Fruit fly (Drosophila melanogaster) whole organism, prepupa: Measurements from ENCODE around the gene CG12116.

ENCODE experiments used
- Blimp-1 ChIP-seq: fragments of 200-800 bp; sonication (Bioruptor generic); optimal IDR thresholded peaks from 3 replicates; lab custom pipeline; 2017; ENCODE audit warnings: missing biosample characterization, missing genetic modification characterization, mild to moderate bottlenecking, moderate library complexity, missing genetic modification reagents
- CG10631 ChIP-seq: fragments of 200-800 bp; sonication (Bioruptor generic); optimal IDR thresholded peaks from 2 replicates; lab custom pipeline; 2016; ENCODE audit warnings: missing biosample characterization, missing genetic modification characterization
- CG10669 ChIP-seq: fragments of 200-800 bp; sonication (Bioruptor generic); optimal IDR thresholded peaks from 3 replicates; lab custom pipeline; 2018; ENCODE audit warnings: missing biosample characterization, mild to moderate bottlenecking, missing genetic modification characterization, moderate library complexity
- CG11294 ChIP-seq: fragments of 200-800 bp; sonication (Bioruptor generic); IDR thresholded peaks from 2 replicates; pipeline ENCODE4 v1.3.6; 2022; ENCODE audit warnings: missing biosample characterization, missing genetic modification characterization
- CG3032 ChIP-seq: fragments of 200-800 bp; optimal IDR thresholded peaks from 2 replicates; lab custom pipeline; 2019; ENCODE audit warnings: missing biosample characterization, mild to moderate bottlenecking, missing genetic modification characterization, moderate library complexity
- CG31627 ChIP-seq: fragments of 200-800 bp; sonication (Bioruptor generic); optimal IDR thresholded peaks from 3 replicates; lab custom pipeline; 2016; ENCODE audit warnings: missing biosample characterization, missing genetic modification characterization
- CG34406 ChIP-seq: fragments of 200-800 bp; sonication (Bioruptor generic); optimal IDR thresholded peaks from 3 replicates; lab custom pipeline; 2016; ENCODE audit warnings: missing biosample characterization, missing genetic modification characterization
- CG3919 ChIP-seq: fragments of 200-800 bp; sonication (Bioruptor generic); optimal IDR thresholded peaks from 3 replicates; lab custom pipeline; 2016; ENCODE audit warnings: missing biosample characterization, missing genetic modification characterization
- CG4318 ChIP-seq: fragments of 200-800 bp; sonication (Bioruptor generic); optimal IDR thresholded peaks from 3 replicates; lab custom pipeline; 2017; ENCODE audit warnings: missing biosample characterization, mild to moderate bottlenecking, missing genetic modification characterization
- CG6792 ChIP-seq: fragments of 200-800 bp; sonication (Bioruptor generic); optimal IDR thresholded peaks from 3 replicates; lab custom pipeline; 2016; ENCODE audit warnings: missing biosample characterization, missing genetic modification characterization
- CG6854 ChIP-seq: fragments of 200-800 bp; sonication (Bioruptor generic); optimal IDR thresholded peaks from 2 replicates; lab custom pipeline; 2017; ENCODE audit warnings: missing biosample characterization, mild to moderate bottlenecking, missing genetic modification characterization
- CG8319 ChIP-seq: fragments of 200-800 bp; sonication (Bioruptor generic); optimal IDR thresholded peaks from 3 replicates; lab custom pipeline; 2016; ENCODE audit warnings: missing biosample characterization, missing genetic modification characterization
- CG9139 ChIP-seq: fragments of 200-800 bp; sonication (Bioruptor generic); optimal IDR thresholded peaks from 3 replicates; lab custom pipeline; 2017; ENCODE audit warnings: missing biosample characterization, mild to moderate bottlenecking, missing genetic modification characterization
- Eip75B ChIP-seq: fragments of 200-800 bp; sonication (Bioruptor generic); optimal IDR thresholded peaks from 3 replicates; lab custom pipeline; 2016; ENCODE audit warnings: missing biosample characterization, missing genetic modification characterization
- Eip78C ChIP-seq: fragments of 200-800 bp; sonication (Bioruptor generic); peaks from one replicate; lab custom pipeline; 2016; ENCODE audit warnings: missing biosample characterization, missing genetic modification characterization
- Eip93F ChIP-seq: fragments of 200-800 bp; sonication (Bioruptor generic); optimal IDR thresholded peaks from 2 replicates; lab custom pipeline; 2016; ENCODE audit warnings: missing biosample characterization, mild to moderate bottlenecking, missing genetic modification characterization
- Ets21C ChIP-seq: fragments of 200-800 bp; sonication (Bioruptor generic); optimal IDR thresholded peaks from 3 replicates; lab custom pipeline; 2016; ENCODE audit warnings: missing biosample characterization, missing genetic modification characterization
- Gug ChIP-seq: fragments of 200-800 bp; sonication (Bioruptor generic); IDR thresholded peaks from 2 replicates; pipeline ENCODE4 v1.3.6; 2022; ENCODE audit warnings: missing biosample characterization, missing genetic modification characterization
- Hr39 ChIP-seq: fragments of 200-800 bp; sonication (Bioruptor generic); optimal IDR thresholded peaks from 2 replicates; lab custom pipeline; 2016; ENCODE audit warnings: missing biosample characterization, missing genetic modification characterization
- Hr4 ChIP-seq: fragments of 200-800 bp; sonication (Bioruptor generic); optimal IDR thresholded peaks from 3 replicates; lab custom pipeline; 2016; ENCODE audit warnings: missing biosample characterization, missing genetic modification characterization
- Smox ChIP-seq: fragments of 200-800 bp; sonication (Bioruptor generic); optimal IDR thresholded peaks from 3 replicates; lab custom pipeline; 2016; ENCODE audit warnings: missing biosample characterization, missing genetic modification characterization
- Sox14 ChIP-seq: fragments of 200-800 bp; sonication (Bioruptor generic); optimal IDR thresholded peaks from 3 replicates; lab custom pipeline; 2016; ENCODE audit warnings: missing biosample characterization, missing genetic modification characterization
- Sox15 ChIP-seq: fragments of 200-800 bp; sonication (Bioruptor generic); optimal IDR thresholded peaks from 3 replicates; lab custom pipeline; 2016; ENCODE audit warnings: missing biosample characterization, missing genetic modification characterization
- cyc ChIP-seq: fragments of 200-800 bp; sonication (Bioruptor generic); optimal IDR thresholded peaks from 3 replicates; lab custom pipeline; 2016; ENCODE audit warnings: missing biosample characterization, missing genetic modification characterization
- eg ChIP-seq: fragments of 200-800 bp; sonication (Bioruptor generic); IDR thresholded peaks from 3 replicates; pipeline ENCODE4 v1.3.6; 2022; ENCODE audit warnings: missing biosample characterization, missing genetic modification characterization
- esn ChIP-seq: fragments of 200-800 bp; sonication (Bioruptor generic); optimal IDR thresholded peaks from 2 replicates; lab custom pipeline; 2016; ENCODE audit warnings: missing biosample characterization, mild to moderate bottlenecking, missing genetic modification characterization, moderate library complexity
- fd59A ChIP-seq: fragments of 200-800 bp; sonication (Bioruptor generic); optimal IDR thresholded peaks from 2 replicates; lab custom pipeline; 2017; ENCODE audit warnings: missing biosample characterization, mild to moderate bottlenecking, missing genetic modification characterization, missing genetic modification reagents
- fkh ChIP-seq: fragments of 200-800 bp; sonication (Bioruptor generic); optimal IDR thresholded peaks from 3 replicates; lab custom pipeline; 2017; ENCODE audit warnings: missing biosample characterization, mild to moderate bottlenecking, missing genetic modification characterization, moderate library complexity
- net ChIP-seq: fragments of 200-800 bp; sonication (Bioruptor generic); optimal IDR thresholded peaks from 3 replicates; lab custom pipeline; 2016; ENCODE audit warnings: missing biosample characterization, missing genetic modification characterization
- pdm3 ChIP-seq: fragments of 200-800 bp; sonication (Bioruptor generic); optimal IDR thresholded peaks from 3 replicates; lab custom pipeline; 2016; ENCODE audit warnings: missing biosample characterization, missing genetic modification characterization
- salr ChIP-seq, 2 experiments: fragments of 200-800 bp; sonication (Bioruptor generic); optimal IDR thresholded peaks; 3 replicates each; lab custom pipeline; 2016 to 2018; ENCODE audit warnings: missing biosample characterization in 2 of 2, missing genetic modification characterization in 2 of 2, mild to moderate bottlenecking in 1 of 2
- spab ChIP-seq: fragments of 200-800 bp; sonication (Bioruptor generic); optimal IDR thresholded peaks from 2 replicates; lab custom pipeline; 2017; ENCODE audit warnings: missing biosample characterization, mild to moderate bottlenecking, missing genetic modification characterization, missing genetic modification reagents
- svp ChIP-seq: fragments of 200-800 bp; sonication (Bioruptor generic); peaks from one replicate; lab custom pipeline; 2016; ENCODE audit warnings: missing biosample characterization, missing genetic modification characterization
- vri ChIP-seq: fragments of 200-800 bp; sonication (Bioruptor generic); optimal IDR thresholded peaks from 3 replicates; lab custom pipeline; 2016; ENCODE audit warnings: missing biosample characterization, mild to moderate bottlenecking, missing genetic modification characterization

Gene CG12116

dm6 chrX:8464378-8465036, 4.3 kb downstream of the CG12116 start, which contains the start of gene Sptr (continued):
- TF ChIP-seq CG10669 (GFP tag; lab: Kevin White, UChicago) (peak; percentile 90), cyc (GFP tag; lab: Kevin White, UChicago) (peak; percentile 92), Gug (GFP tag; lab: Robert Waterston, UW) (peak; percentile 91), Ets21C (GFP tag; lab: Kevin White, UChicago) (peak; percentile 90), Smox (GFP tag; lab: Kevin White, UChicago) (peak; percentile 95), CG34406 (GFP tag; lab: Kevin White, UChicago) (peak; percentile 94), net (peak; percentile 95), Eip75B (peak; percentile 95), pdm3 (peak; percentile 95), CG4318 (peak; percentile 84), vri (GFP tag; lab: Kevin White, UChicago) (peak; percentile 93), Hr4 (GFP tag; lab: Kevin White, UChicago) (peak; percentile 90), fkh (GFP tag; lab: Kevin White, UChicago) (no peak), Sox14 (GFP tag; lab: Kevin White, UChicago) (peak; percentile 92), Eip93F (peak; percentile 82), spab (GFP tag; lab: Kevin White, UChicago) (peak; percentile 89), salr (GFP tag; optimal IDR thresholded peaks at IDR 0.05; lab: Kevin White, UChicago) (peak; percentile 76 to 85), CG3032 (tag; lab: Kevin White, UChicago) (peak; percentile 95), CG3919 (GFP tag; lab: Kevin White, UChicago) (peak; percentile 95), CG6854 (peak; percentile 93), fd59A (GFP tag; lab: Kevin White, UChicago) (peak; percentile 89), Hr39 (GFP tag; lab: Kevin White, UChicago) (peak; percentile 90), CG9139 (GFP tag; lab: Kevin White, UChicago) (peak; percentile 92), CG8319 (GFP tag; lab: Kevin White, UChicago) (peak; percentile 92), Sox15 (peak; percentile 87), Blimp-1 (GFP tag; lab: Kevin White, UChicago) (peak; percentile 80), CG31627 (GFP tag; lab: Kevin White, UChicago) (peak; percentile 92), CG10631 (GFP tag; lab: Kevin White, UChicago) (peak; percentile 92), svp (GFP tag; lab: Kevin White, UChicago) (peak; percentile 98)

- no peak for TF ChIP-seq eg
Measured at dm6 chrX:8461147-8461546, 7.7 kb downstream of the CG12116 start, which contains the start of gene Es2. TSS of gene Es2 (plus strand) at chrX:8461479.

dm6 chrX:8460686-8461085, 8.1 kb downstream of the CG12116 start, which contains the start of gene CG15347:
TSS of gene CG15347 (minus strand) at chrX:8460898.
- TF ChIP-seq CG6792 (GFP tag; lab: Kevin White, UChicago) (no peak), Eip78C (GFP tag; lab: Kevin White, UChicago) (peak; percentile 21), vri (GFP tag; lab: Kevin White, UChicago) (peak; percentile 78)
- TF ChIP-seq, all 60 proteins: peak for 2

- no peak for TF ChIP-seq CG11294 (GFP tag; lab: Robert Waterston, UW)
- peak; percentile 19 for TF ChIP-seq esn (GFP tag; lab: Kevin White, UChicago)
- peak; percentile 2 for TF ChIP-seq CG31627 (GFP tag; lab: Kevin White, UChicago)
- no peak for TF ChIP-seq CG10669 (GFP tag; lab: Kevin White, UChicago)
- TF ChIP-seq svp (GFP tag; lab: Kevin White, UChicago): peak; percentile 64
- no peak for TF ChIP-seq cyc (GFP tag; lab: Kevin White, UChicago)
Measured at dm6 chrX:8460232-8460631, 8.6 kb downstream of the CG12116 start.
